Worm (Caenorhabditis elegans) whole organism, mixed stage, embryonic: ENCODE results near the gene kgb-1.

Source experiments
- ceh-43 ChIP-seq: fragments of 200-800 bp; sonication (Bioruptor generic); optimal IDR thresholded peaks from 2 replicates; lab custom pipeline; 2018; ENCODE audit warnings: mild to moderate bottlenecking, missing genetic modification characterization, moderate library complexity, missing compliant biosample characterization
- cnd-1 ChIP-seq: fragments of 200-800 bp; sonication (Bioruptor generic); optimal IDR thresholded peaks from 2 replicates; lab custom pipeline; 2018; ENCODE audit warnings: mild to moderate bottlenecking, missing genetic modification characterization, missing compliant biosample characterization
- elt-1 ChIP-seq: sonication (generic microtip); optimal IDR thresholded peaks from 2 replicates; lab custom pipeline; 2017; ENCODE audit warnings: missing genetic modification characterization, mild to moderate bottlenecking, missing compliant biosample characterization, antibody characterized with exemption, moderate library complexity, borderline replicate concordance; ENCODE audit not compliant: insufficient read depth
- ham-2 ChIP-seq: fragments of 200-800 bp; sonication (Bioruptor generic); optimal IDR thresholded peaks from 2 replicates; lab custom pipeline; 2018; ENCODE audit warnings: mild to moderate bottlenecking, missing genetic modification characterization, missing compliant biosample characterization
- mep-1 ChIP-seq: fragments of 150-350 bp; optimal IDR thresholded peaks from 2 replicates; lab custom pipeline; 2017; ENCODE audit warnings: missing biosample characterization, missing genetic modification reagents, missing genetic modification characterization, inconsistent platforms
- nhr-12 ChIP-seq: fragments of 150-350 bp; optimal IDR thresholded peaks from 2 replicates; lab custom pipeline; 2014; ENCODE audit warnings: missing biosample characterization, missing genetic modification characterization
- nhr-237 ChIP-seq: fragments of 150-350 bp; optimal IDR thresholded peaks from 2 replicates; lab custom pipeline; 2014; ENCODE audit warnings: missing biosample characterization, missing genetic modification characterization
- nhr-28 ChIP-seq: fragments of 150-350 bp; optimal IDR thresholded peaks from 2 replicates; lab custom pipeline; 2014; ENCODE audit warnings: missing biosample characterization, missing genetic modification characterization
- nhr-76 ChIP-seq: sonication (generic microtip); optimal IDR thresholded peaks from 2 replicates; lab custom pipeline; 2017; ENCODE audit warnings: missing biosample characterization, missing genetic modification characterization
- pha-4 ChIP-seq: fragments of 150-350 bp; optimal IDR thresholded peaks from 2 replicates; lab custom pipeline; 2018; ENCODE audit warnings: missing biosample characterization, missing genetic modification reagents, missing genetic modification characterization
- snpc-4 ChIP-seq: fragments of 150-350 bp; optimal IDR thresholded peaks from 2 replicates; lab custom pipeline; 2014; ENCODE audit warnings: missing biosample characterization, missing genetic modification characterization
- unc-62 ChIP-seq: fragments of 150-350 bp; optimal IDR thresholded peaks from 2 replicates; lab custom pipeline; 2014; ENCODE audit warnings: missing biosample characterization, missing genetic modification reagents, missing genetic modification characterization
- ztf-11 ChIP-seq: fragments of 150-350 bp; optimal IDR thresholded peaks from 2 replicates; lab custom pipeline; 2014; ENCODE audit warnings: missing biosample characterization, missing genetic modification characterization

ce11 chrIV:426597-426996 lies 16.8 kb upstream of the kgb-1 start:
- TF ChIP-seq ham-2, result no peak
- no peak for TF ChIP-seq snpc-4
- TF ChIP-seq pha-4 (tag; lab: Kevin White, UChicago), result no peak
- no peak for TF ChIP-seq mep-1 (tag; lab: Kevin White, UChicago)
- no peak for TF ChIP-seq nhr-76
- no peak for TF ChIP-seq cnd-1 (tag; lab: Kevin White, UChicago)
- no peak for TF ChIP-seq nhr-237
- TF ChIP-seq nhr-28, result no peak
- no peak for TF ChIP-seq ceh-43 (GFP tag; lab: Kevin White, UChicago)
- no peak for TF ChIP-seq nhr-12 (tag; lab: Kevin White, UChicago)
- no peak for TF ChIP-seq ztf-11 (tag; lab: Kevin White, UChicago)
- no peak for TF ChIP-seq unc-62 (GFP tag; lab: Kevin White, UChicago)
- no peak for TF ChIP-seq elt-1
